Worm (Caenorhabditis elegans) whole organism, L2 larva: ENCODE measurements around the gene ets-4.

Experiments used
- ceh-16 ChIP-seq: fragments of 150-350 bp; optimal IDR thresholded peaks from 2 replicates; lab custom pipeline; 2014; ENCODE audit warnings: missing biosample characterization, missing genetic modification characterization
- skn-1 ChIP-seq: sonication (generic microtip); optimal IDR thresholded peaks from 2 replicates; lab custom pipeline; 2017; ENCODE audit warnings: missing biosample characterization, missing genetic modification characterization
- unc-62 ChIP-seq: fragments of 150-350 bp; optimal IDR thresholded peaks from 2 replicates; lab custom pipeline; 2014; ENCODE audit warnings: missing biosample characterization, missing genetic modification reagents, missing genetic modification characterization
- zag-1 ChIP-seq: fragments of 150-350 bp; optimal IDR thresholded peaks from 2 replicates; lab custom pipeline; 2014; ENCODE audit warnings: missing biosample characterization, missing genetic modification characterization
- ztf-11 ChIP-seq: sonication (generic microtip); optimal IDR thresholded peaks from 2 replicates; lab custom pipeline; 2017; ENCODE audit warnings: missing biosample characterization, missing genetic modification characterization

DNA sequence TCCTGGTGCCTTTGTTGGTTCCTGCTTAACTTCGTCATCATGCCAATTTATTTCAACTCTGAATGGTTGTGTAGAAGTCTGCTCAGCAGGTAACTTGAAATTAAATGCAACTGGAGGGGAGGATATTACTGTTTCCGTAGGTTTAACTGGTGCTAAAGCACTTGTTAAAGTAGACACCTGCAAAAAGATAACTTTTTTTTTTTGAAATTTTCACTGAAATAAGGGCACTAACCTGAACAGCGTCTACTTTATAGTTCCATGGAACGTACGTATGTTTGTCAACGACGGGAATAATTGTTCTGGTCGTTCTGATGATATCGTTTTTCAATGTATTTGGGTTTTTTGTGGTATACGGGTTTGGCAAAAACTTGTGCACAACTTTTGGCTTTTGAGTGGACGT lies 41.8 kb downstream of the ets-4 start:
- TF ChIP-seq skn-1 (tag; lab: Kevin White, UChicago) (no peak), ceh-16 (tag; lab: Kevin White, UChicago) (no peak), unc-62 (GFP tag; lab: Kevin White, UChicago) (no peak), ztf-11 (tag; lab: Kevin White, UChicago) (no peak), zag-1 (no peak)
